Fruit fly (Drosophila melanogaster) whole organism, embryonic: ENCODE results near the gene CG9029.

Source experiments
- Abd-B ChIP-seq: fragments of 200-800 bp; sonication (Bioruptor generic); optimal IDR thresholded peaks from 2 replicates; lab custom pipeline; 2018; ENCODE audit warnings: missing biosample characterization, mild to moderate bottlenecking, missing genetic modification characterization, moderate library complexity
- Antp ChIP-seq: fragments of 200-800 bp; sonication (Bioruptor generic); optimal IDR thresholded peaks from 3 replicates; lab custom pipeline; 2016; ENCODE audit warnings: missing biosample characterization, missing genetic modification characterization
- CG10267 ChIP-seq: fragments of 200-800 bp; sonication (Bioruptor generic); optimal IDR thresholded peaks from 2 replicates; lab custom pipeline; 2018; ENCODE audit warnings: missing biosample characterization, mild to moderate bottlenecking, missing genetic modification characterization, moderate library complexity
- CG13296 ChIP-seq: fragments of 200-800 bp; sonication (Bioruptor generic); optimal IDR thresholded peaks from 3 replicates; lab custom pipeline; 2018; ENCODE audit warnings: missing biosample characterization, mild to moderate bottlenecking, missing genetic modification characterization
- CG1529 ChIP-seq: fragments of 200-800 bp; sonication (Bioruptor generic); optimal IDR thresholded peaks from 3 replicates; lab custom pipeline; 2018; ENCODE audit warnings: missing biosample characterization, missing genetic modification characterization
- CG15601 ChIP-seq: fragments of 200-800 bp; sonication (Bioruptor generic); optimal IDR thresholded peaks from 3 replicates; lab custom pipeline; 2019; ENCODE audit warnings: missing biosample characterization, mild to moderate bottlenecking, missing genetic modification characterization, moderate library complexity
- CG16779 ChIP-seq: fragments of 200-800 bp; sonication (Bioruptor generic); IDR thresholded peaks from 2 replicates; pipeline ENCODE4 v1.3.6; 2022; ENCODE audit warnings: missing biosample characterization, missing genetic modification characterization
- CG17359 ChIP-seq: fragments of 200-800 bp; sonication (Bioruptor generic); optimal IDR thresholded peaks from 3 replicates; lab custom pipeline; 2018; ENCODE audit warnings: missing biosample characterization, mild to moderate bottlenecking, missing genetic modification characterization, moderate library complexity
- CG17912 ChIP-seq: fragments of 200-800 bp; sonication (Bioruptor generic); optimal IDR thresholded peaks from 2 replicates; lab custom pipeline; 2018; ENCODE audit warnings: missing biosample characterization, mild to moderate bottlenecking, missing genetic modification characterization
- CG3065 ChIP-seq: fragments of 200-800 bp; sonication (Bioruptor generic); optimal IDR thresholded peaks from 2 replicates; lab custom pipeline; 2016; ENCODE audit warnings: missing biosample characterization, missing genetic modification characterization
- CG31441 ChIP-seq: fragments of 200-800 bp; sonication (Bioruptor generic); IDR thresholded peaks from 2 replicates; pipeline ENCODE4 v1.3.6; 2022; ENCODE audit warnings: missing biosample characterization, missing genetic modification characterization
- CG32772 ChIP-seq: fragments of 200-800 bp; sonication (Bioruptor generic); IDR thresholded peaks from 2 replicates; pipeline ENCODE4 v1.3.6; 2022; ENCODE audit warnings: missing biosample characterization, missing genetic modification characterization
- CG4404 ChIP-seq: fragments of 200-800 bp; sonication (Bioruptor generic); IDR thresholded peaks from 2 replicates; pipeline ENCODE4 v1.3.6; 2022; ENCODE audit warnings: missing biosample characterization, missing genetic modification characterization
- CG4854 ChIP-seq: fragments of 200-800 bp; sonication (Bioruptor generic); optimal IDR thresholded peaks from 2 replicates; lab custom pipeline; 2016; ENCODE audit warnings: missing biosample characterization, missing genetic modification characterization, inconsistent platforms
- CG6683 ChIP-seq: fragments of 200-800 bp; sonication (Bioruptor generic); optimal IDR thresholded peaks from 2 replicates; lab custom pipeline; 2017; ENCODE audit warnings: missing biosample characterization, mild to moderate bottlenecking, missing genetic modification characterization, missing genetic modification reagents
- CG7556 ChIP-seq: fragments of 200-800 bp; sonication (Bioruptor generic); optimal IDR thresholded peaks from 2 replicates; lab custom pipeline; 2017; ENCODE audit warnings: missing biosample characterization, mild to moderate bottlenecking, missing genetic modification characterization
- CG7839 ChIP-seq: fragments of 200-800 bp; sonication (Bioruptor generic); optimal IDR thresholded peaks from 3 replicates; lab custom pipeline; 2018; ENCODE audit warnings: missing biosample characterization, mild to moderate bottlenecking, missing genetic modification characterization, moderate library complexity
- CG8944 ChIP-seq: fragments of 200-800 bp; sonication (Bioruptor generic); optimal IDR thresholded peaks from 3 replicates; lab custom pipeline; 2016; ENCODE audit warnings: missing biosample characterization, missing genetic modification characterization
- CG9437 ChIP-seq: fragments of 200-800 bp; sonication (Bioruptor generic); optimal IDR thresholded peaks from 2 replicates; lab custom pipeline; 2018; ENCODE audit warnings: missing biosample characterization, mild to moderate bottlenecking, missing genetic modification characterization
- Camta ChIP-seq: fragments of 200-800 bp; sonication (Bioruptor generic); optimal IDR thresholded peaks from 2 replicates; lab custom pipeline; 2016; ENCODE audit warnings: missing biosample characterization, missing genetic modification characterization
- CoRest ChIP-seq: fragments of 200-800 bp; sonication (Bioruptor generic); optimal IDR thresholded peaks from 3 replicates; lab custom pipeline; 2018; ENCODE audit warnings: missing biosample characterization, mild to moderate bottlenecking, missing genetic modification characterization, moderate library complexity
- Ets97D ChIP-seq: fragments of 200-800 bp; sonication (Bioruptor generic); optimal IDR thresholded peaks from 3 replicates; lab custom pipeline; 2016; ENCODE audit warnings: missing biosample characterization, missing genetic modification characterization
- HLH54F ChIP-seq: fragments of 200-800 bp; sonication (Bioruptor generic); optimal IDR thresholded peaks from 3 replicates; lab custom pipeline; 2016; ENCODE audit warnings: missing biosample characterization, missing genetic modification characterization
- HmgZ ChIP-seq: fragments of 200-800 bp; sonication (Bioruptor generic); optimal IDR thresholded peaks from 2 replicates; lab custom pipeline; 2018; ENCODE audit warnings: missing biosample characterization, mild to moderate bottlenecking, missing genetic modification characterization
- Hmx ChIP-seq: fragments of 200-800 bp; sonication (Bioruptor generic); optimal IDR thresholded peaks from 2 replicates; lab custom pipeline; 2016; ENCODE audit warnings: missing biosample characterization, missing genetic modification characterization
- Hsf ChIP-seq: fragments of 200-800 bp; sonication (Bioruptor generic); optimal IDR thresholded peaks from 3 replicates; lab custom pipeline; 2016; ENCODE audit warnings: missing biosample characterization, missing genetic modification characterization
- Jarid2 ChIP-seq: fragments of 200-800 bp; sonication (Bioruptor generic); optimal IDR thresholded peaks from 3 replicates; lab custom pipeline; 2017; ENCODE audit warnings: mild to moderate bottlenecking, missing biosample characterization, missing genetic modification reagents, missing genetic modification characterization
- NFAT ChIP-seq: fragments of 200-800 bp; sonication (Bioruptor generic); IDR thresholded peaks from 2 replicates; pipeline ENCODE4 v1.3.6; 2022; ENCODE audit warnings: missing biosample characterization, missing genetic modification characterization
- NK7.1 ChIP-seq: fragments of 200-800 bp; sonication (Bioruptor generic); optimal IDR thresholded peaks from 3 replicates; lab custom pipeline; 2016; ENCODE audit warnings: missing biosample characterization, missing genetic modification characterization
- Opbp ChIP-seq: fragments of 200-800 bp; sonication (Bioruptor generic); IDR thresholded peaks from 3 replicates; pipeline ENCODE4 v1.3.6; 2022; ENCODE audit warnings: missing biosample characterization, missing genetic modification characterization; ENCODE audit not compliant: partially characterized antibody
- Optix ChIP-seq: fragments of 200-800 bp; sonication (Bioruptor generic); IDR thresholded peaks from 3 replicates; pipeline ENCODE4 v1.3.6; 2022; ENCODE audit warnings: missing biosample characterization, missing genetic modification characterization
- Pdp1 ChIP-seq, 2 experiments: fragments of 200-800 bp; sonication (Bioruptor generic); optimal IDR thresholded peaks; 3 replicates each; lab custom pipeline; 2016; ENCODE audit warnings: missing biosample characterization in 2 of 2, missing genetic modification characterization in 2 of 2, mild to moderate bottlenecking in 1 of 2, moderate library complexity in 1 of 2
- Ssrp ChIP-seq: fragments of 200-800 bp; sonication (Bioruptor generic); optimal IDR thresholded peaks from 2 replicates; lab custom pipeline; 2018; ENCODE audit warnings: missing biosample characterization, mild to moderate bottlenecking, missing genetic modification characterization, moderate library complexity
- ap ChIP-seq: fragments of 200-800 bp; sonication (Bioruptor generic); IDR thresholded peaks from 2 replicates; pipeline ENCODE4 v1.3.6; 2022; ENCODE audit warnings: missing biosample characterization, missing genetic modification characterization
- br ChIP-seq: fragments of >200 bp; optimal IDR thresholded peaks from 2 replicates; lab custom pipeline; 2017
- crol ChIP-seq: fragments of 200-800 bp; sonication (Bioruptor generic); IDR thresholded peaks from 2 replicates; pipeline ENCODE4 v1.3.6; 2022; ENCODE audit warnings: missing biosample characterization, missing genetic modification characterization
- dati ChIP-seq: fragments of 200-800 bp; sonication (Bioruptor generic); IDR thresholded peaks from 2 replicates; pipeline ENCODE4 v1.3.6; 2022; ENCODE audit warnings: missing biosample characterization, missing genetic modification characterization
- dmrt11E ChIP-seq: fragments of 200-800 bp; sonication (Bioruptor generic); optimal IDR thresholded peaks from 3 replicates; lab custom pipeline; 2018; ENCODE audit warnings: missing biosample characterization, mild to moderate bottlenecking, missing genetic modification characterization, moderate library complexity
- dpn ChIP-seq, 2 experiments: fragments of 200-800 bp; sonication (Bioruptor generic); optimal IDR thresholded peaks; 3 replicates each; lab custom pipeline; 2016; ENCODE audit warnings: missing biosample characterization in 2 of 2, missing genetic modification characterization in 2 of 2
- dysf ChIP-seq: fragments of 200-800 bp; sonication (Bioruptor generic); IDR thresholded peaks from 3 replicates; pipeline ENCODE4 v1.3.6; 2022; ENCODE audit warnings: missing biosample characterization, missing genetic modification characterization
- eyg ChIP-seq: fragments of 200-800 bp; sonication (Bioruptor generic); optimal IDR thresholded peaks from 3 replicates; lab custom pipeline; 2016; ENCODE audit warnings: missing biosample characterization, missing genetic modification characterization
- hbn ChIP-seq: fragments of 200-800 bp; sonication (Bioruptor generic); IDR thresholded peaks from 2 replicates; pipeline ENCODE4 v1.3.6; 2022; ENCODE audit warnings: missing biosample characterization, missing genetic modification characterization; ENCODE audit not compliant: partially characterized antibody
- her ChIP-seq: fragments of 200-800 bp; sonication (Bioruptor generic); optimal IDR thresholded peaks from 2 replicates; lab custom pipeline; 2016; ENCODE audit warnings: missing biosample characterization, missing genetic modification characterization
- hth ChIP-seq: fragments of >200 bp; optimal IDR thresholded peaks from 2 replicates; lab custom pipeline; 2017; ENCODE audit warnings: inconsistent platforms
- kah ChIP-seq: fragments of 200-800 bp; sonication (Bioruptor generic); optimal IDR thresholded peaks from 2 replicates; lab custom pipeline; 2018; ENCODE audit warnings: missing biosample characterization, mild to moderate bottlenecking, missing genetic modification characterization
- lov ChIP-seq, 2 experiments: fragments of 200-800 bp in 1 of 2; fragments of >200 bp in 1 of 2; sonication (Bioruptor generic) in 1 of 2; IDR thresholded peaks in 1 of 2; optimal IDR thresholded peaks in 1 of 2; 2 replicates in 1 of 2; 3 replicates in 1 of 2; pipeline versions ENCODE4 v1.3.6 to Lab custom; 2017 to 2022; ENCODE audit warnings: missing biosample characterization in 1 of 2, missing genetic modification characterization in 1 of 2
- org-1 ChIP-seq: fragments of 200-800 bp; sonication (Bioruptor generic); optimal IDR thresholded peaks from 2 replicates; lab custom pipeline; 2017; ENCODE audit warnings: missing biosample characterization, missing genetic modification characterization
- psq ChIP-seq: fragments of 200-800 bp; sonication (Bioruptor generic); optimal IDR thresholded peaks from 2 replicates; lab custom pipeline; 2017; ENCODE audit warnings: missing biosample characterization, missing genetic modification characterization
- sim ChIP-seq: fragments of 200-800 bp; sonication (Bioruptor generic); IDR thresholded peaks from 2 replicates; pipeline ENCODE4 v1.3.6; 2022; ENCODE audit warnings: missing biosample characterization, missing genetic modification characterization
- tna ChIP-seq: fragments of 200-800 bp; sonication (Bioruptor generic); IDR thresholded peaks from 2 replicates; pipeline ENCODE4 v1.3.6; 2022; ENCODE audit warnings: missing biosample characterization, missing genetic modification characterization; ENCODE audit not compliant: partially characterized antibody
- wdn ChIP-seq: fragments of 200-800 bp; sonication (Bioruptor generic); IDR thresholded peaks from 2 replicates; pipeline ENCODE4 v1.3.6; 2022; ENCODE audit warnings: missing biosample characterization, missing genetic modification characterization

CG9029 gene

DNA sequence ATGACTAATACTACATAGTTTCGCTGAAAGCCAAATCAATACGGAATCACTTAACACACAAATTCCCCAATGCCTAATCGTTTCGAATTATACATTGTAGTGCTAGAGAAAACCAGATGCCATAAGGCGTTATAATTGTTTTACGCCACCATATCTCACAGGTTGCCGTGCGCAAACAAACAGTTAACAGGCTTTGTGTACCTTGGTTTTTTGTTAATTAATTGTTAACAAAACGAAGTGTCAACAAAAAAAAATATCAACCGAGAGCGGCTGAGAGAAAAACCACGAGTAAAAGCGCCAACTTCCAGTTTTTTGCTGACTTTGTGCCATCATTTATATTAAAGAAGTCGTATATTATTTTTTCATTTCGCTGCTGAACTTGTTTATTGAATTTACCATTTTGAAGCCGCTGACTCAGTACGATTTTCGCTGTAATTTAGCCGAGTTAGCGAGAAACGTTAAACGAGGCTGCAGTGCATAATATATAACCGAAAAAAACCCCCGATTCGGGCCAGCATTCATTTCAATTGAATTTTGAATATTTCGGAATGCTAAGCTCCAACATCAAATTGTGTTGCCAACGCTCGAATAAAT is 9.2 kb upstream of the CG9029 start (continued):
- TF ChIP-seq dmrt11E (tag; lab: Kevin White, UChicago) (no peak), Pdp1 (GFP tag; optimal IDR thresholded peaks at IDR 0.05; lab: Kevin White, UChicago) (peak in 1 of 2 experiments; percentile 11), CG31441 (GFP tag; lab: Robert Waterston, UW) (no peak), Opbp (GFP tag; lab: Robert Waterston, UW) (no peak), wdn (GFP tag; lab: Robert Waterston, UW) (no peak), Abd-B (GFP tag; lab: Kevin White, UChicago) (no peak), Ets97D (GFP tag; lab: Kevin White, UChicago) (no peak), CG7556 (peak; percentile 6), Hmx (GFP tag; lab: Kevin White, UChicago) (no peak), CG9437 (GFP tag; lab: Kevin White, UChicago) (no peak), CG3065 (no peak), Camta (no peak), her (GFP tag; lab: Kevin White, UChicago) (peak; percentile 2), CG16779 (GFP tag; lab: Robert Waterston, UW) (no peak), Jarid2 (GFP tag; lab: Kevin White, UChicago) (no peak), Ssrp (tag; lab: Kevin White, UChicago) (no peak), tna (GFP tag; lab: Robert Waterston, UW) (no peak), dati (no peak), eyg (peak; percentile 15), CG6683 (GFP tag; lab: Kevin White, UChicago) (peak; percentile 11), CG7839 (peak; percentile 13), CG10267 (tag; lab: Kevin White, UChicago) (no peak), org-1 (GFP tag; lab: Kevin White, UChicago) (no peak), ap (no peak), NFAT (GFP tag; lab: Robert Waterston, UW) (no peak), Optix (GFP tag; lab: Robert Waterston, UW) (no peak), CG4854 (GFP tag; lab: Kevin White, UChicago) (peak; percentile 5), CG15601 (tag; lab: Kevin White, UChicago) (no peak), CG4404 (no peak), br (lab: Kevin White, UChicago) (no peak), dysf (GFP tag; lab: Robert Waterston, UW) (no peak), HLH54F (GFP tag; lab: Kevin White, UChicago) (no peak), CG17912 (GFP tag; lab: Kevin White, UChicago) (no peak), CG17359 (tag; lab: Kevin White, UChicago) (peak; percentile 20), lov (optimal IDR thresholded peaks at IDR 0.05; lab: Kevin White, UChicago) (no peak), lov (GFP tag; IDR thresholded peaks at IDR 0.05; lab: Robert Waterston, UW) (no peak), CG13296 (GFP tag; lab: Kevin White, UChicago) (peak; percentile 71), kah (GFP tag; lab: Kevin White, UChicago) (no peak), CG32772 (GFP tag; lab: Robert Waterston, UW) (no peak), sim (GFP tag; lab: Robert Waterston, UW) (no peak), CoRest (tag; lab: Kevin White, UChicago) (peak; percentile 10), hbn (no peak), dpn (GFP tag; optimal IDR thresholded peaks at IDR 0.05; lab: Kevin White, UChicago) (peak in 1 of 2 experiments; percentile 15), psq (no peak), crol (GFP tag; lab: Robert Waterston, UW) (no peak), Antp (GFP tag; lab: Kevin White, UChicago) (no peak), hth (lab: Kevin White, UChicago) (no peak), CG8944 (GFP tag; lab: Kevin White, UChicago) (no peak), NK7.1 (peak; percentile 26), HmgZ (tag; lab: Kevin White, UChicago) (peak; percentile 53), CG1529 (GFP tag; lab: Kevin White, UChicago) (peak; percentile 0), Hsf (no peak)
